Worm (Caenorhabditis elegans) whole organism, L3 larva: ENCODE measurements around the gene asg-2.

Experiments used
- R02D3.7 ChIP-seq: fragments of 150-350 bp; optimal IDR thresholded peaks from 2 replicates; lab custom pipeline; 2014; ENCODE audit warnings: missing biosample characterization, missing genetic modification characterization
- ZK546.5 ChIP-seq: sonication (generic microtip); optimal IDR thresholded peaks from 2 replicates; lab custom pipeline; 2017; ENCODE audit warnings: missing biosample characterization, missing genetic modification characterization
- aly-2 ChIP-seq: fragments of 150-350 bp; optimal IDR thresholded peaks from 2 replicates; lab custom pipeline; 2014; ENCODE audit warnings: missing biosample characterization, missing genetic modification characterization
- ama-1 ChIP-seq: fragments of 150-350 bp; optimal IDR thresholded peaks from 2 replicates; lab custom pipeline; 2018
- ceh-16 ChIP-seq: sonication (generic microtip); optimal IDR thresholded peaks from 2 replicates; lab custom pipeline; 2017; ENCODE audit warnings: missing biosample characterization, missing genetic modification characterization
- ceh-28 ChIP-seq: fragments of 150-350 bp; optimal IDR thresholded peaks from 2 replicates; lab custom pipeline; 2014; ENCODE audit warnings: missing biosample characterization, missing genetic modification reagents, missing genetic modification characterization
- ceh-82 ChIP-seq: fragments of 150-350 bp; optimal IDR thresholded peaks from 2 replicates; lab custom pipeline; 2014; ENCODE audit warnings: missing biosample characterization, missing genetic modification characterization
- ceh-9 ChIP-seq: sonication (generic microtip); optimal IDR thresholded peaks from 2 replicates; lab custom pipeline; 2018; ENCODE audit warnings: missing biosample characterization, missing genetic modification characterization
- daf-12 ChIP-seq: fragments of 150-350 bp; optimal IDR thresholded peaks from 2 replicates; lab custom pipeline; 2014; ENCODE audit warnings: missing biosample characterization, missing genetic modification reagents, missing genetic modification characterization
- egl-27 ChIP-seq: sonication (generic microtip); optimal IDR thresholded peaks from 4 replicates; lab custom pipeline; 2017; ENCODE audit warnings: missing biosample characterization, missing genetic modification reagents, missing genetic modification characterization
- egl-5 ChIP-seq: fragments of 150-350 bp; optimal IDR thresholded peaks from 2 replicates; lab custom pipeline; 2017; ENCODE audit warnings: missing biosample characterization, missing genetic modification reagents, missing genetic modification characterization, inconsistent platforms
- elt-1 ChIP-seq: fragments of 150-350 bp; optimal IDR thresholded peaks from 2 replicates; lab custom pipeline; 2014; ENCODE audit warnings: missing biosample characterization, missing genetic modification characterization
- elt-2 ChIP-seq: sonication (generic microtip); optimal IDR thresholded peaks from 2 replicates; lab custom pipeline; 2016; ENCODE audit warnings: missing genetic modification reagents, mild to moderate bottlenecking, missing genetic modification characterization, missing compliant biosample characterization
- elt-3 ChIP-seq, 3 experiments: fragments of 150-350 bp in 1 of 3; sonication (generic microtip) in 2 of 3; optimal IDR thresholded peaks; 2 replicates in 2 of 3; 4 replicates in 1 of 3; lab custom pipeline; 2014 to 2017; ENCODE audit warnings: missing biosample characterization in 3 of 3, missing genetic modification characterization in 3 of 3
- eor-1 ChIP-seq, 2 experiments: fragments of 150-350 bp; optimal IDR thresholded peaks; 2 replicates each; lab custom pipeline; 2014 to 2018; ENCODE audit warnings: missing biosample characterization in 2 of 2, missing genetic modification characterization in 2 of 2
- fkh-10 ChIP-seq: sonication (generic microtip); optimal IDR thresholded peaks from 2 replicates; lab custom pipeline; 2017; ENCODE audit warnings: missing biosample characterization, missing genetic modification reagents, missing genetic modification characterization
- fkh-2 ChIP-seq: fragments of 150-350 bp; optimal IDR thresholded peaks from 2 replicates; lab custom pipeline; 2014; ENCODE audit warnings: missing biosample characterization, missing genetic modification reagents, missing genetic modification characterization
- fos-1 ChIP-seq: fragments of 150-350 bp; optimal IDR thresholded peaks from 2 replicates; lab custom pipeline; 2014; ENCODE audit warnings: missing biosample characterization, missing genetic modification characterization
- hmg-11 ChIP-seq: sonication (generic microtip); optimal IDR thresholded peaks from 2 replicates; lab custom pipeline; 2016; ENCODE audit warnings: missing genetic modification characterization, missing compliant biosample characterization
- jun-1 ChIP-seq: fragments of 150-350 bp; optimal IDR thresholded peaks from 2 replicates; lab custom pipeline; 2014; ENCODE audit warnings: missing biosample characterization, missing genetic modification reagents, missing genetic modification characterization
- lin-15B ChIP-seq: fragments of 150-350 bp; optimal IDR thresholded peaks from 2 replicates; lab custom pipeline; 2014; ENCODE audit warnings: missing biosample characterization, missing genetic modification characterization
- lin-39 ChIP-seq: fragments of 150-350 bp; optimal IDR thresholded peaks from 2 replicates; lab custom pipeline; 2018; ENCODE audit warnings: missing biosample characterization, missing genetic modification reagents, missing genetic modification characterization
- lsy-12 ChIP-seq: sonication (generic microtip); optimal IDR thresholded peaks from 2 replicates; lab custom pipeline; 2016; ENCODE audit warnings: mild to moderate bottlenecking, missing genetic modification characterization, missing compliant biosample characterization
- mdl-1 ChIP-seq: fragments of 150-350 bp; optimal IDR thresholded peaks from 2 replicates; lab custom pipeline; 2014; ENCODE audit warnings: missing biosample characterization, missing genetic modification characterization
- mml-1 ChIP-seq: fragments of 150-350 bp; sonication (generic microtip); optimal IDR thresholded peaks from 3 replicates; lab custom pipeline; 2014; ENCODE audit warnings: missing biosample characterization, missing genetic modification characterization
- nfya-1 ChIP-seq: sonication (generic microtip); optimal IDR thresholded peaks from 2 replicates; lab custom pipeline; 2017; ENCODE audit warnings: missing genetic modification characterization, mild to moderate bottlenecking, missing compliant biosample characterization, antibody characterized with exemption, moderate library complexity; ENCODE audit not compliant: insufficient read depth
- nhr-11 ChIP-seq: fragments of 150-350 bp; optimal IDR thresholded peaks from 2 replicates; lab custom pipeline; 2014; ENCODE audit warnings: missing biosample characterization, missing genetic modification characterization
- nhr-12 ChIP-seq: fragments of 150-350 bp; optimal IDR thresholded peaks from 2 replicates; lab custom pipeline; 2014; ENCODE audit warnings: missing biosample characterization, missing genetic modification characterization
- nhr-23 ChIP-seq: fragments of 150-350 bp; optimal IDR thresholded peaks from 2 replicates; lab custom pipeline; 2014; ENCODE audit warnings: missing biosample characterization, missing genetic modification reagents, missing genetic modification characterization
- nhr-237 ChIP-seq: fragments of 150-350 bp; optimal IDR thresholded peaks from 2 replicates; lab custom pipeline; 2014; ENCODE audit warnings: missing biosample characterization, missing genetic modification characterization
- nhr-25 ChIP-seq: sonication (generic microtip); optimal IDR thresholded peaks from 2 replicates; lab custom pipeline; 2017; ENCODE audit warnings: missing biosample characterization, missing genetic modification characterization
- nhr-28 ChIP-seq: fragments of 150-350 bp; optimal IDR thresholded peaks from 2 replicates; lab custom pipeline; 2014; ENCODE audit warnings: missing biosample characterization, missing genetic modification characterization
- nhr-43 ChIP-seq: sonication (generic microtip); optimal IDR thresholded peaks from 2 replicates; lab custom pipeline; 2016; ENCODE audit warnings: mild to moderate bottlenecking, missing genetic modification characterization, missing compliant biosample characterization; ENCODE audit not compliant: poor library complexity, severe bottlenecking
- nhr-67 ChIP-seq: fragments of 150-350 bp; optimal IDR thresholded peaks from 2 replicates; lab custom pipeline; 2014; ENCODE audit warnings: missing biosample characterization, missing genetic modification characterization
- nhr-76 ChIP-seq: fragments of 150-350 bp; sonication (generic microtip); optimal IDR thresholded peaks from 5 replicates; lab custom pipeline; 2014; ENCODE audit warnings: missing biosample characterization, missing genetic modification characterization
- nhr-77 ChIP-seq: fragments of 150-350 bp; optimal IDR thresholded peaks from 2 replicates; lab custom pipeline; 2014; ENCODE audit warnings: missing biosample characterization, missing genetic modification characterization
- pha-4 ChIP-seq: fragments of 150-350 bp; optimal IDR thresholded peaks from 2 replicates; lab custom pipeline; 2014; ENCODE audit warnings: missing biosample characterization, missing genetic modification reagents, missing genetic modification characterization
- pqm-1 ChIP-seq: fragments of 150-350 bp; optimal IDR thresholded peaks from 2 replicates; lab custom pipeline; 2017; ENCODE audit warnings: missing biosample characterization, missing genetic modification characterization, inconsistent platforms
- sea-2 ChIP-seq: fragments of 150-350 bp; sonication (generic microtip); optimal IDR thresholded peaks from 4 replicates; lab custom pipeline; 2014; ENCODE audit warnings: missing biosample characterization, missing genetic modification reagents, missing genetic modification characterization
- skn-1 ChIP-seq: fragments of 150-350 bp; optimal IDR thresholded peaks from 2 replicates; lab custom pipeline; 2014; ENCODE audit warnings: missing biosample characterization, missing genetic modification characterization
- snpc-4 ChIP-seq: fragments of 150-350 bp; optimal IDR thresholded peaks from 2 replicates; lab custom pipeline; 2014; ENCODE audit warnings: missing biosample characterization, missing genetic modification characterization
- tbx-2 ChIP-seq: sonication (generic microtip); optimal IDR thresholded peaks from 2 replicates; lab custom pipeline; 2016; ENCODE audit warnings: mild to moderate bottlenecking, missing genetic modification characterization, missing compliant biosample characterization
- unc-39 ChIP-seq: sonication (generic microtip); optimal IDR thresholded peaks from 4 replicates; lab custom pipeline; 2017; ENCODE audit warnings: missing biosample characterization, missing genetic modification characterization
- unc-62 ChIP-seq: fragments of 150-350 bp; sonication (generic microtip); optimal IDR thresholded peaks from 4 replicates; lab custom pipeline; 2014; ENCODE audit warnings: missing biosample characterization, missing genetic modification reagents, missing genetic modification characterization
- zag-1 ChIP-seq: fragments of 150-350 bp; optimal IDR thresholded peaks from 2 replicates; lab custom pipeline; 2014; ENCODE audit warnings: missing biosample characterization, missing genetic modification characterization
- ztf-11 ChIP-seq: fragments of 150-350 bp; optimal IDR thresholded peaks from 2 replicates; lab custom pipeline; 2014; ENCODE audit warnings: missing biosample characterization, missing genetic modification characterization
- ztf-4 ChIP-seq: fragments of 150-350 bp; optimal IDR thresholded peaks from 2 replicates; lab custom pipeline; 2014; ENCODE audit warnings: missing biosample characterization, missing genetic modification characterization

Gene asg-2

DNA sequence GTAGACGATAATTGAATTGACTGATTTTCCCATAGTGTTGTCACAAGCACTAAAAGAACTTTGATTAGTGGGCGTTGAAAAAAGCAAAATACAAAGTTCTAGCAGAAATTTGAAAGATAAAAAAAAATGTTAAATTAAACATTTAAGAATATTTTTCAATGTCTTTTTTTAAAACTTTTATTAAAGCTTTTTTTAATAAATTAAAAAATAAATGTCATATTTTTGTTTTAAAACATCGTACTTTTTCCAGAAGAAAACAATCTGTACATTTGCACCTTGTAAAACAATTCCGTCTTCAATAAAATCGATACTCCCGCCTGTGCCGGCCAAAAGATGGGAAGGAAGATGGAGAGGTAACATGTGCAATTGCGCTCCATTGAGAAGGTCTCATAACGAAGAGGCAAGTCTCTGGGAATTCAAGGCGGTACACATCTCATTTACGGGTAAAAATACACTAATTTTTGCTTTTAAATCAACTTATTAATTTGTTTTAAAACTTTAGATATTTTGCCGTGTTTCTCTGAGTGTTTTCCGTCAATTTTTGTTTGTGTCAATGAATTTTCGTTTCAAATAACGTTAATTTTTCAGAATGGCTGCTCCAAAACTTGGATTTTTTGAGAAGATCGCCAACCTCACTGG lies at the start of gene asg-2, which contains the start of gene glr-6:
asg-2 (plus strand) TSS at position 589 of the 639 bp plus-strand sequence.
glr-6 (minus strand) TSS at position 51 of the 639 bp plus-strand sequence.
- TF ChIP-seq ceh-82 (tag; lab: Kevin White, UChicago) (no peak), nhr-237 (tag; lab: Kevin White, UChicago) (no peak), fos-1 (no peak), sea-2 (no peak), zag-1 (tag; lab: Kevin White, UChicago) (no peak), nhr-25 (tag; lab: Kevin White, UChicago) (peak; percentile 86), nhr-12 (no peak), ama-1 (lab: Kevin White, UChicago) (peak; percentile 49), aly-2 (no peak), nhr-11 (tag; lab: Kevin White, UChicago) (no peak), hmg-11 (tag; lab: Kevin White, UChicago) (peak; percentile 75), snpc-4 (tag; lab: Kevin White, UChicago) (peak; percentile 62), pqm-1 (peak; percentile 68), ceh-28 (tag; lab: Kevin White, UChicago) (peak; percentile 88), lsy-12 (tag; lab: Kevin White, UChicago) (peak; percentile 28), fkh-2 (tag; lab: Kevin White, UChicago) (no peak), tbx-2 (peak; percentile 41), ztf-4 (tag; lab: Kevin White, UChicago) (no peak), eor-1 (tag; optimal IDR thresholded peaks at IDR 0.05; lab: Kevin White, UChicago) (no peak), nhr-67 (tag; lab: Kevin White, UChicago) (no peak), ceh-16 (tag; lab: Kevin White, UChicago) (no peak), mml-1 (tag; lab: Kevin White, UChicago) (no peak), R02D3.7 (tag; lab: Kevin White, UChicago) (peak; percentile 79), nhr-76 (tag; lab: Kevin White, UChicago) (no peak), mdl-1 (no peak), unc-62 (GFP tag; lab: Kevin White, UChicago) (no peak), nfya-1 (peak; percentile 87), elt-3 (tag; optimal IDR thresholded peaks at IDR 0.05; lab: Kevin White, UChicago) (no peak), skn-1 (tag; lab: Kevin White, UChicago) (peak; percentile 59), lin-39 (peak; percentile 90), nhr-28 (tag; lab: Kevin White, UChicago) (no peak), ceh-9 (no peak), nhr-23 (tag; lab: Kevin White, UChicago) (peak; percentile 93), nhr-43 (tag; lab: Kevin White, UChicago) (peak; percentile 22), pha-4 (peak; percentile 98), egl-27 (peak; percentile 32), ztf-11 (tag; lab: Kevin White, UChicago) (no peak), egl-5 (peak; percentile 70), lin-15B (tag; lab: Kevin White, UChicago) (peak; percentile 95), unc-39 (tag; lab: Kevin White, UChicago) (no peak), ZK546.5 (tag; lab: Kevin White, UChicago) (no peak), fkh-10 (no peak), nhr-77 (no peak), jun-1 (tag; lab: Kevin White, UChicago) (peak; percentile 79), elt-1 (tag; lab: Kevin White, UChicago) (no peak), daf-12 (no peak), elt-2 (peak; percentile 58)
